Comparison of ENCODE assay signal across 4 fruit fly cellular contexts in genomic region chr3L:1661738-1662370, dm6.
A peak's percentile ranks its signal among the peaks of the same experiment; 100 is the strongest.
TF ChIP-seq lines count a peak whose summit lies in the region.

No protein-coding gene starts in this region.

- no peak for TF ChIP-seq CTCF in whole organism, embryonic (GFP tag; optimal IDR thresholded peaks at IDR 0.05; lab: Kevin White, UChicago)

TF ChIP-seq in whole organism, adult, 20 proteins besides CTCF, POLR2A, EP300 and RAD21:
- TF ChIP-seq toe (GFP tag; optimal IDR thresholded peaks at IDR 0.05; lab: Kevin White, UChicago) (no peak), cic (GFP tag; optimal IDR thresholded peaks at IDR 0.05; lab: Kevin White, UChicago) (peak; percentile 12), Mnt (GFP tag; optimal IDR thresholded peaks at IDR 0.05; lab: Kevin White, UChicago) (peak; percentile 54)
TF ChIP-seq in whole organism, adult: peak in this region for 2.

TF ChIP-seq in whole organism, embryonic, 481 proteins besides CTCF, POLR2A, EP300 and RAD21 (continues in another document):
- TF ChIP-seq CG13287 (GFP tag; IDR thresholded peaks at IDR 0.05; lab: Robert Waterston, UW; ENCODE audit: partially characterized antibody): peak; percentile 32; the same call in 1 of the 2 replicates
- TF ChIP-seq CG34422 (GFP tag; IDR thresholded peaks at IDR 0.05; lab: Robert Waterston, UW): peak; percentile 58; the same call in 1 of the 3 replicates
- TF ChIP-seq crol (GFP tag; IDR thresholded peaks at IDR 0.05; lab: Robert Waterston, UW): peak; percentile 64
- no peak for TF ChIP-seq vnd (GFP tag; IDR thresholded peaks at IDR 0.05; lab: Robert Waterston, UW; ENCODE audit: partially characterized antibody)
- no peak for TF ChIP-seq pum (GFP tag; optimal IDR thresholded peaks at IDR 0.05; lab: Kevin White, UChicago)
- peak; percentile 99 for TF ChIP-seq CG31224 (GFP tag; IDR thresholded peaks at IDR 0.05; lab: Robert Waterston, UW)
- TF ChIP-seq Med (GFP tag; lab: Kevin White, UChicago): peak; percentile 19
- TF ChIP-seq Deaf1 (tag; optimal IDR thresholded peaks at IDR 0.05; lab: Kevin White, UChicago): peak; percentile 79
- TF ChIP-seq run (tag; optimal IDR thresholded peaks at IDR 0.05; lab: Kevin White, UChicago): no peak
- TF ChIP-seq CG34224 (GFP tag; IDR thresholded peaks at IDR 0.05; lab: Robert Waterston, UW; ENCODE audit: partially characterized antibody): 0 out of 3 replicates have a peak, but pooled peaks have one; percentile 41
- peak; percentile 94 for TF ChIP-seq ewg (GFP tag; optimal IDR thresholded peaks at IDR 0.05; lab: Kevin White, UChicago)
- no peak for TF ChIP-seq Abd-B (GFP tag; optimal IDR thresholded peaks at IDR 0.05; lab: Kevin White, UChicago)
- no peak for TF ChIP-seq chm (GFP tag; IDR thresholded peaks at IDR 0.05; lab: Robert Waterston, UW)
- no peak for TF ChIP-seq HLH54F (GFP tag; optimal IDR thresholded peaks at IDR 0.05; lab: Kevin White, UChicago)
- no peak for TF ChIP-seq lbe (GFP tag; optimal IDR thresholded peaks at IDR 0.05; lab: Kevin White, UChicago)
- no peak for TF ChIP-seq CG11560 (tag; IDR thresholded peaks at IDR 0.05; lab: Robert Waterston, UW)
- no peak for TF ChIP-seq HHEX (GFP tag; optimal IDR thresholded peaks at IDR 0.05; lab: Kevin White, UChicago)
- TF ChIP-seq CG8281 (tag; optimal IDR thresholded peaks at IDR 0.05; lab: Kevin White, UChicago): no peak
- no peak for TF ChIP-seq stc (GFP tag; IDR thresholded peaks at IDR 0.05; lab: Robert Waterston, UW)
- no peak for TF ChIP-seq Ada2b (GFP tag; IDR thresholded peaks at IDR 0.05; lab: Robert Waterston, UW)
- TF ChIP-seq Dll (GFP tag; IDR thresholded peaks at IDR 0.05; lab: Robert Waterston, UW; ENCODE audit: partially characterized antibody): no peak
- no peak for TF ChIP-seq Eip74EF (GFP tag; optimal IDR thresholded peaks at IDR 0.05; lab: Kevin White, UChicago)
- TF ChIP-seq CG14050 (GFP tag; IDR thresholded peaks at IDR 0.05; lab: Robert Waterston, UW): no peak
- no peak for TF ChIP-seq CG9437 (GFP tag; optimal IDR thresholded peaks at IDR 0.05; lab: Kevin White, UChicago)
- no peak for TF ChIP-seq Doc3 (GFP tag; IDR thresholded peaks at IDR 0.05; lab: Robert Waterston, UW; ENCODE audit: partially characterized antibody)
- TF ChIP-seq HLH3B (GFP tag; IDR thresholded peaks at IDR 0.05; lab: Robert Waterston, UW): no peak
- no peak for TF ChIP-seq CG5245 (GFP tag; optimal IDR thresholded peaks at IDR 0.05; lab: Kevin White, UChicago)
- TF ChIP-seq Neu2 (GFP tag; optimal IDR thresholded peaks at IDR 0.05; lab: Kevin White, UChicago; ENCODE audit: borderline replicate concordance): no peak
- no peak for TF ChIP-seq danr (GFP tag; IDR thresholded peaks at IDR 0.05; lab: Robert Waterston, UW)

TF ChIP-seq in whole organism, prepupa, 60 proteins besides CTCF, POLR2A, EP300 and RAD21:
- TF ChIP-seq dac (GFP tag; optimal IDR thresholded peaks at IDR 0.05; lab: Kevin White, UChicago): no peak
- no peak for TF ChIP-seq Hr4 (GFP tag; optimal IDR thresholded peaks at IDR 0.05; lab: Kevin White, UChicago)
- TF ChIP-seq CG7368 (GFP tag; optimal IDR thresholded peaks at IDR 0.05; lab: Kevin White, UChicago): peak; percentile 25
- no peak for TF ChIP-seq Ets21C (GFP tag; optimal IDR thresholded peaks at IDR 0.05; lab: Kevin White, UChicago)

TF ChIP-seq in whole organism, pupa, 21 proteins besides CTCF, POLR2A, EP300 and RAD21:
- TF ChIP-seq CG12605 (GFP tag; IDR thresholded peaks at IDR 0.05; lab: Robert Waterston, UW) (no peak), CG13204 (GFP tag; optimal IDR thresholded peaks at IDR 0.05; lab: Kevin White, UChicago) (peak; percentile 28)
